Worm (Caenorhabditis elegans) whole organism, L4 larva: ENCODE measurements around the gene C05B5.12.

ENCODE experiments used
- F44E2.7 ChIP-seq: fragments of 200-800 bp; sonication (Bioruptor generic); IDR thresholded peaks from 2 replicates; pipeline ENCODE4 v2.1.2; 2022; ENCODE audit warnings: missing genetic modification characterization, missing compliant biosample characterization
- T26A8.4 ChIP-seq: fragments of 200-800 bp; sonication (Bioruptor generic); IDR thresholded peaks from 2 replicates; pipeline ENCODE4 v1.3.6; 2022; ENCODE audit warnings: missing genetic modification characterization, missing compliant biosample characterization
- ZK546.5 ChIP-seq, 2 experiments: sonication (generic microtip); optimal IDR thresholded peaks; 2 replicates each; lab custom pipeline; 2017; ENCODE audit warnings: missing biosample characterization in 2 of 2, missing genetic modification characterization in 2 of 2
- aha-1 ChIP-seq: fragments of 150-350 bp; peaks from one replicate; lab custom pipeline; 2014; ENCODE audit warnings: missing biosample characterization, missing genetic modification characterization
- aly-2 ChIP-seq: sonication (generic microtip); optimal IDR thresholded peaks from 2 replicates; lab custom pipeline; 2018; ENCODE audit warnings: missing biosample characterization, missing genetic modification characterization
- ama-1 ChIP-seq: fragments of 150-350 bp; optimal IDR thresholded peaks from 2 replicates; lab custom pipeline; 2014; ENCODE audit warnings: inconsistent platforms, mixed read lengths
- arid-1 ChIP-seq: fragments of 200-800 bp; sonication (Bioruptor generic); conservative IDR thresholded peaks from 2 replicates; pipeline ENCODE4 v1.3.6; 2022; ENCODE audit warnings: missing genetic modification reagents, missing genetic modification characterization, missing compliant biosample characterization
- attf-4 ChIP-seq: sonication (generic microtip); optimal IDR thresholded peaks from 3 replicates; lab custom pipeline; 2017; ENCODE audit warnings: missing biosample characterization, missing genetic modification characterization
- ceh-20 ChIP-seq: fragments of 200-800 bp; sonication (Bioruptor generic); IDR thresholded peaks from 2 replicates; pipeline ENCODE4 v1.3.6; 2022; ENCODE audit warnings: missing genetic modification reagents, missing genetic modification characterization, missing compliant biosample characterization
- ceh-44 ChIP-seq: fragments of 200-800 bp; sonication (Bioruptor generic); IDR thresholded peaks from 2 replicates; pipeline ENCODE4 v1.3.6; 2022; ENCODE audit warnings: missing genetic modification reagents, missing genetic modification characterization, missing compliant biosample characterization
- ctbp-1 ChIP-seq: fragments of 200-800 bp; sonication (Bioruptor generic); IDR thresholded peaks from 2 replicates; pipeline ENCODE4 v1.3.6; 2022; ENCODE audit warnings: missing genetic modification reagents, missing genetic modification characterization, missing compliant biosample characterization
- daf-12 ChIP-seq: fragments of 150-350 bp; optimal IDR thresholded peaks from 2 replicates; lab custom pipeline; 2014; ENCODE audit warnings: missing biosample characterization, missing genetic modification reagents, missing genetic modification characterization
- daf-16 ChIP-seq, 3 experiments: sonication (generic microtip); optimal IDR thresholded peaks; 2 replicates each; lab custom pipeline; 2016 to 2017; ENCODE audit warnings: missing genetic modification characterization in 3 of 3, missing genetic modification reagents in 3 of 3, mild to moderate bottlenecking in 2 of 3, missing compliant biosample characterization in 2 of 3, missing biosample characterization in 1 of 3, moderate library complexity in 1 of 3
- dmd-6 ChIP-seq: fragments of 200-800 bp; sonication (Bioruptor generic); IDR thresholded peaks from 2 replicates; pipeline ENCODE4 v1.3.6; 2022; ENCODE audit warnings: missing genetic modification reagents, missing genetic modification characterization, missing compliant biosample characterization
- dpl-1 ChIP-seq: fragments of 150-350 bp; optimal IDR thresholded peaks from 2 replicates; lab custom pipeline; 2014; ENCODE audit warnings: missing biosample characterization, missing genetic modification reagents, missing genetic modification characterization
- duxl-1 ChIP-seq: sonication (generic microtip); optimal IDR thresholded peaks from 2 replicates; lab custom pipeline; 2016; ENCODE audit warnings: mild to moderate bottlenecking, missing genetic modification characterization, moderate library complexity, missing compliant biosample characterization; ENCODE audit not compliant: poor library complexity
- fos-1 ChIP-seq: fragments of 150-350 bp; optimal IDR thresholded peaks from 2 replicates; lab custom pipeline; 2014; ENCODE audit warnings: missing biosample characterization, missing genetic modification characterization
- hif-1 ChIP-seq, 2 experiments: sonication (generic microtip); optimal IDR thresholded peaks; 2 replicates each; lab custom pipeline; 2016 to 2017; ENCODE audit warnings: missing compliant biosample characterization in 2 of 2, missing genetic modification characterization in 2 of 2, missing genetic modification reagents in 2 of 2, missing genotype in 2 of 2, mild to moderate bottlenecking in 1 of 2
- lin-1 ChIP-seq: fragments of 200-800 bp; sonication (Bioruptor generic); IDR thresholded peaks from 2 replicates; pipeline ENCODE4 v1.3.6; 2022; ENCODE audit warnings: missing genetic modification reagents, missing genetic modification characterization, missing compliant biosample characterization
- lin-13 ChIP-seq: fragments of 150-350 bp; optimal IDR thresholded peaks from 2 replicates; lab custom pipeline; 2014; ENCODE audit warnings: missing biosample characterization, missing genetic modification reagents, missing genetic modification characterization
- lin-15B ChIP-seq: fragments of 150-350 bp; sonication (generic microtip); optimal IDR thresholded peaks from 3 replicates; lab custom pipeline; 2014; ENCODE audit warnings: missing biosample characterization, missing genetic modification characterization
- lsy-2 ChIP-seq, 2 experiments: fragments of 150-350 bp in 1 of 2; sonication (generic microtip) in 1 of 2; optimal IDR thresholded peaks; 2 replicates each; lab custom pipeline; 2014 to 2017; ENCODE audit warnings: missing biosample characterization in 2 of 2, missing genetic modification characterization in 2 of 2
- mdt-29 ChIP-seq: fragments of 200-800 bp; sonication (Bioruptor generic); IDR thresholded peaks from 2 replicates; pipeline ENCODE4 v1.3.6; 2022; ENCODE audit warnings: missing genetic modification reagents, missing genetic modification characterization, missing compliant biosample characterization
- mep-1 ChIP-seq: fragments of 150-350 bp; sonication (generic microtip); optimal IDR thresholded peaks from 3 replicates; lab custom pipeline; 2014; ENCODE audit warnings: missing biosample characterization, missing genetic modification characterization
- nhr-10 ChIP-seq: fragments of 150-350 bp; optimal IDR thresholded peaks from 2 replicates; lab custom pipeline; 2014; ENCODE audit warnings: missing biosample characterization, missing genetic modification characterization
- nhr-28 ChIP-seq: fragments of 150-350 bp; optimal IDR thresholded peaks from 2 replicates; lab custom pipeline; 2014; ENCODE audit warnings: missing biosample characterization, missing genetic modification characterization
- nhr-48 ChIP-seq: sonication (generic microtip); optimal IDR thresholded peaks from 2 replicates; lab custom pipeline; 2016; ENCODE audit warnings: mild to moderate bottlenecking, missing genetic modification characterization, missing compliant biosample characterization
- nhr-6 ChIP-seq: fragments of 150-350 bp; optimal IDR thresholded peaks from 2 replicates; lab custom pipeline; 2014; ENCODE audit warnings: missing biosample characterization, missing genetic modification characterization
- pha-4 ChIP-seq, 2 experiments: fragments of 150-350 bp in 1 of 2; fragments of 200-800 bp in 1 of 2; sonication (Bioruptor generic) in 1 of 2; IDR thresholded peaks in 1 of 2; optimal IDR thresholded peaks in 1 of 2; 2 replicates each; pipeline versions ENCODE4 v1.3.6 to Lab custom; 2014 to 2022; ENCODE audit warnings: missing genetic modification characterization in 2 of 2, missing genetic modification reagents in 2 of 2, missing biosample characterization in 1 of 2, missing compliant biosample characterization in 1 of 2
- php-3 ChIP-seq: fragments of 200-800 bp; sonication (Bioruptor generic); IDR thresholded peaks from 2 replicates; pipeline ENCODE4 v1.3.6; 2022; ENCODE audit warnings: missing genetic modification reagents, missing genetic modification characterization, missing compliant biosample characterization
- snpc-4 ChIP-seq: fragments of 150-350 bp; optimal IDR thresholded peaks from 2 replicates; lab custom pipeline; 2014; ENCODE audit warnings: missing biosample characterization, missing genetic modification characterization
- unc-130 ChIP-seq: sonication (generic microtip); optimal IDR thresholded peaks from 2 replicates; lab custom pipeline; 2016; ENCODE audit warnings: missing genetic modification reagents, missing genetic modification characterization, missing compliant biosample characterization
- unc-39 ChIP-seq: sonication (generic microtip); optimal IDR thresholded peaks from 2 replicates; lab custom pipeline; 2017; ENCODE audit warnings: missing biosample characterization, missing genetic modification characterization
- unc-62 ChIP-seq, 3 experiments: fragments of 150-350 bp in 1 of 3; sonication (generic microtip); optimal IDR thresholded peaks in 2 of 3; peaks in 1 of 3; 1 replicate in 1 of 3; 2 replicates in 2 of 3; lab custom pipeline; 2014 to 2017; ENCODE audit warnings: missing biosample characterization in 3 of 3, missing genetic modification characterization in 3 of 3, missing genetic modification reagents in 3 of 3, missing genotype in 1 of 3
- vab-7 ChIP-seq: fragments of 200-800 bp; sonication (Bioruptor generic); IDR thresholded peaks from 2 replicates; pipeline ENCODE4 v1.3.6; 2022; ENCODE audit warnings: missing genetic modification reagents, missing genetic modification characterization, missing compliant biosample characterization
- zfp-2 ChIP-seq: sonication (generic microtip); optimal IDR thresholded peaks from 2 replicates; lab custom pipeline; 2016; ENCODE audit warnings: mild to moderate bottlenecking, missing genetic modification characterization, missing compliant biosample characterization
- zip-2 ChIP-seq: fragments of 150-350 bp; optimal IDR thresholded peaks from 2 replicates; lab custom pipeline; 2014; ENCODE audit warnings: missing biosample characterization, missing genetic modification characterization

C05B5.12 gene

DNA sequence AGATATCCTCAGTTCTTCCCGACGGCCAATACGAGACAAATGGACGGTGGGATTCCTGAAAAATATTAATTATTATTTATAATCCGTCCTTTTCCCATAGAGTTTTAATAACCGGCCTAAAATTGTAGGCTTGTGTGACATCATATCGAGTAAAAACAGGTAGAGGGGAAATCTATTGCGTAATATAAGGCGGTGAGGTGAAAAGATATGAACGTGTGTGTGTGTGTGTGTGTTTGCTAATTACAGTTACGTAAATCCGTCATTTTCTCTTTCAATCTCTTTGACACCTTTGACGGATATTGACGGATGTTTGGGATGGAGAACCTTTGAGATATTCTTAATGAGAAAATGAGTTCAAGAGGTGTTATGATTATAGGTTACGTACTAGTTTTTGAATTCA lies 21.7 kb upstream of the C05B5.12 start:
- TF ChIP-seq fos-1 (tag; lab: Kevin White, UChicago) (no peak), dmd-6 (no peak), nhr-10 (tag; lab: Kevin White, UChicago) (no peak), daf-16 (GFP tag; optimal IDR thresholded peaks at IDR 0.05; lab: Kevin White, UChicago) (no peak), daf-16 (tag; optimal IDR thresholded peaks at IDR 0.05; lab: Kevin White, UChicago) (no peak), ZK546.5 (tag; optimal IDR thresholded peaks at IDR 0.05; lab: Kevin White, UChicago) (no peak), snpc-4 (tag; lab: Kevin White, UChicago) (no peak)
- TF ChIP-seq, all 104 proteins: peak for 0

DNA sequence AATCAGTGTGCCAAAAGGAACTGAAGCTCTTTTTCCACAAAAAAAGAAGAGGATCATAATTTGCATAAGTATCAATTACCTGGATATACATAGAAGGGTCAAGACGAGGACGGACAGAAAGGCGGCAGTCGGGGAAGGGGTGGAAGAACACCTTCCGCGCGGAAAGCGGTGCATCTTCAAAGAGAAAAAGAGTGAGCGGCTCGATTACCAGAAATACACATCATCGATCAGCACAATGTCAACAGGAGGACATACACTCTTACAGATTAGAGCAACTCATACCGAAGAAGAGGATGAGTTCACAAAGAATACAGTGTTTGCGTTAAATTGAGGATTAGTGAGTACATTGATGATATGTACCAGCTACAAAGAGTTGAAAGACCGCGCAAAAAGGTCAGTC lies 17.8 kb upstream of the C05B5.12 start:
- TF ChIP-seq zfp-2 (no peak), mep-1 (tag; lab: Kevin White, UChicago) (no peak), php-3 (GFP tag; lab: Robert Waterston, UW) (no peak), aly-2 (tag; lab: Kevin White, UChicago) (no peak), arid-1 (no peak), hif-1 (tag; optimal IDR thresholded peaks at IDR 0.05; lab: Kevin White, UChicago) (no peak), aha-1 (tag; lab: Kevin White, UChicago) (peak; percentile 90)

DNA sequence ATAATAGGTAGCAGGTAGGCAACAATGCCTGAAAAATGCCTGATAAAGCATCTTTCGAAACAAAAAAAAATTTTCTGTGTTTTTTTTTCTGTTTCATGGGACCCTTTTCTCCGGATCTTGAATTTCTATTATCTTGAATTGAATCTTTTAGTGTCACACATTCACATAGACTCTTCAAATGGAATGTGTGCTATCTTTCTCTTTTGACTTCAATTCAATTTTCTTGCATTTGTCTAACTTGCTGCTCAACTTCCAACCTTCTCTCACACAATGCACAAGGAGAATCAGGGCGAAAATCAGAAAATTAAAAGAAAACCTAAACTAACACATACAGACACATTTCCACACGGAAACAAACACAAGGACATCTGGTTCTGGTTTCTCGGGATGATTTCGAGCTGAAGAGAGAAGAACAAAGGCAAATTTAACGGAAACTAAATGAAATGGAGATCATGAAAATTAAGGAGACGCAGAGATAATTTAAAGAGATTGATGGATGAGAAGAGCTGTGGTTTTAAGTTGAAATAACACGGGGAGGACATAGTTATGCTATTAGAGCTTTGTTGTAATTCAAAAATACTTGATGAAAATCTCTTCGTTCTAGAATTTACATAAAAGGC lies 14.9 kb upstream of the C05B5.12 start:
- no peak for TF ChIP-seq zfp-2
- no peak for TF ChIP-seq lin-1 (GFP tag; lab: Robert Waterston, UW)
- TF ChIP-seq zip-2 (tag; lab: Kevin White, UChicago): no peak
- no peak for TF ChIP-seq nhr-28 (tag; lab: Kevin White, UChicago)
- no peak for TF ChIP-seq ceh-20 (GFP tag; lab: Robert Waterston, UW)
- no peak for TF ChIP-seq duxl-1 (tag; lab: Kevin White, UChicago)
- no peak for TF ChIP-seq F44E2.7 (GFP tag; lab: Robert Waterston, UW)
- TF ChIP-seq nhr-48 (tag; lab: Kevin White, UChicago): no peak
- TF ChIP-seq lin-13 (GFP tag; lab: Kevin White, UChicago): no peak
- TF ChIP-seq ceh-44 (GFP tag; lab: Robert Waterston, UW): no peak
- no peak for TF ChIP-seq unc-39 (tag; lab: Kevin White, UChicago)
- TF ChIP-seq nhr-6 (tag; lab: Kevin White, UChicago): no peak

DNA sequence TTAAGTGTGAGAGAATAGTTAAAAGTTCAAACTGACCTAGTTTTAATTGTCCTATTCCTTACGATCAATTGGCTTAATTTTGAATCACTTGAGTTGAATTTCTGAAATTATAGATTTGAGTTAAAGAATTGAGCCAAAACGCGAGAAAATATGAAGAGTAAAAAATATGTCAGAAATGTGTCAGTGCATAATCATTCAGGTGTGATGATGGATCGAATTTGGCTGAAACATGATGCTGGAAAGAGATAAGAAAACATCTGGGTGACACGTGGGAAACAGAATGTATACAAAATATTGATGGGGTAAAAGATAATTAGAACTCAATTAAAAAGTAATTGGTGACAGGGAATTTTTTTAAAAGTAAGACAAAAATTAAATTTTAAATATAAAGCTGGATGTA lies 13.4 kb upstream of the C05B5.12 start, which contains the start of gene R10E12.2:
Gene R10E12.2, minus strand, starts transcription at position 101 of the 400 bp plus-strand sequence.
- TF ChIP-seq nhr-48 (tag; lab: Kevin White, UChicago): no peak
- TF ChIP-seq snpc-4 (tag; lab: Kevin White, UChicago): no peak
- no peak for TF ChIP-seq pha-4 (GFP tag; IDR thresholded peaks at IDR 0.05; lab: Robert Waterston, UW)
- TF ChIP-seq pha-4 (tag; optimal IDR thresholded peaks at IDR 0.05; lab: Kevin White, UChicago): no peak
- TF ChIP-seq daf-12 (tag; lab: Kevin White, UChicago): no peak
- TF ChIP-seq lin-1 (GFP tag; lab: Robert Waterston, UW): no peak
- TF ChIP-seq T26A8.4 (GFP tag; lab: Robert Waterston, UW): no peak
- no peak for TF ChIP-seq attf-4 (tag; lab: Kevin White, UChicago)
- no peak for TF ChIP-seq ama-1 (lab: Kevin White, UChicago)
- no peak for TF ChIP-seq duxl-1 (tag; lab: Kevin White, UChicago)
- TF ChIP-seq unc-130 (GFP tag; lab: Kevin White, UChicago): no peak
- no peak for TF ChIP-seq lsy-2 (tag; optimal IDR thresholded peaks at IDR 0.05; lab: Kevin White, UChicago)

DNA sequence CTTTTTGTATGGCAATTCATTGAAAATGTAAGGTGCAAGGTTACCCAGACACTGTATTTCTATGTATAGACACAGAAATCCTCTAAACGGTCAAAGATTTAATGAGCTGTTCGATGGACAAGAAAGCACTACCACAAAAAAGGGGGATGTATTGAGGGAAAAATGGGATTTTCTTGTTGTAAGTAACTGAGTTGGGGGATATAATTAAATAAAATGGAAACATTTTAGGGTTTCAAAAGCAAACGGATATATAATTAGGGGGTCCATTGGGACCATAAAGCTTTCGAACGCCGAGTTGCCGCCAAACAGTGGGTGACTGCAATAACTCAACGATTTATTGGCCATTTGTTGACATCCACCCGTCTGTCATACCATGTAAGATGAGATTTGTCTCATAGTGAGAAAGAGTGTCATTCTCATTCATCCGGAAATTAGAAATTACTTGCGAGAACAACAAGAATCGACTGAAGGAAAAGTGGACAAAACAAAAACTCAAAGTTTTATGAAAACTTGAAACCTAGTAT lies 5.0 kb upstream of the C05B5.12 start:
- TF ChIP-seq vab-7 (GFP tag; lab: Robert Waterston, UW): no peak
- TF ChIP-seq dpl-1 (GFP tag; lab: Kevin White, UChicago): no peak
- TF ChIP-seq ctbp-1 (GFP tag; lab: Robert Waterston, UW): no peak
- TF ChIP-seq ceh-20 (GFP tag; lab: Robert Waterston, UW): no peak
- no peak for TF ChIP-seq lin-15B (tag; lab: Kevin White, UChicago)
- peak; percentile 66 for TF ChIP-seq aha-1 (tag; lab: Kevin White, UChicago)
- TF ChIP-seq unc-62 (GFP tag; optimal IDR thresholded peaks at IDR 0.05 in 1 of 2; lab: Kevin White, UChicago): peak in 1 of 2 experiments; percentile 58
- TF ChIP-seq unc-62 (tag; optimal IDR thresholded peaks at IDR 0.05; lab: Kevin White, UChicago): no peak
- no peak for TF ChIP-seq mdt-29 (GFP tag; lab: Robert Waterston, UW)
